Worm (Caenorhabditis elegans) whole organism, L4 larva: ENCODE data around the gene str-138.

Experiments used
- D1046.2 ChIP-seq: fragments of 200-800 bp; sonication (Bioruptor generic); IDR thresholded peaks from 2 replicates; pipeline ENCODE4 v1.3.6; 2022; ENCODE audit warnings: missing genetic modification characterization, missing compliant biosample characterization
- F26F4.8 ChIP-seq: fragments of 200-800 bp; sonication (Bioruptor generic); conservative IDR thresholded peaks from 2 replicates; pipeline ENCODE4 v1.3.6; 2022; ENCODE audit warnings: missing genetic modification characterization, missing compliant biosample characterization
- F37D6.2 ChIP-seq: sonication (generic microtip); optimal IDR thresholded peaks from 2 replicates; lab custom pipeline; 2016; ENCODE audit warnings: mild to moderate bottlenecking, missing genetic modification characterization, missing compliant biosample characterization
- R02D3.7 ChIP-seq: fragments of 150-350 bp; sonication (generic microtip); optimal IDR thresholded peaks from 3 replicates; lab custom pipeline; 2014; ENCODE audit warnings: missing biosample characterization, missing genetic modification characterization
- T20F7.1 ChIP-seq: fragments of 200-800 bp; sonication (Bioruptor generic); optimal IDR thresholded peaks from 2 replicates; lab custom pipeline; 2018; ENCODE audit warnings: mild to moderate bottlenecking, missing genetic modification characterization, missing compliant biosample characterization
- Y105C5A.15 ChIP-seq: fragments of 200-800 bp; sonication (Bioruptor generic); IDR thresholded peaks from 2 replicates; pipeline ENCODE4 v1.3.6; 2022; ENCODE audit warnings: missing genetic modification characterization, missing compliant biosample characterization
- Y75B8A.6 ChIP-seq: fragments of 200-800 bp; sonication (Bioruptor generic); IDR thresholded peaks from 2 replicates; pipeline ENCODE4 v1.3.6; 2022; ENCODE audit warnings: missing genetic modification reagents, missing genetic modification characterization, missing compliant biosample characterization
- ceh-28 ChIP-seq: fragments of 150-350 bp; optimal IDR thresholded peaks from 2 replicates; lab custom pipeline; 2014; ENCODE audit warnings: missing biosample characterization, missing genetic modification reagents, missing genetic modification characterization
- ceh-32 ChIP-seq: sonication (generic microtip); optimal IDR thresholded peaks from 2 replicates; lab custom pipeline; 2016; ENCODE audit warnings: mild to moderate bottlenecking, missing genetic modification characterization, missing compliant biosample characterization; ENCODE audit not compliant: poor library complexity
- ceh-62 ChIP-seq: sonication (generic microtip); optimal IDR thresholded peaks from 2 replicates; lab custom pipeline; 2017; ENCODE audit warnings: missing biosample characterization, missing genetic modification characterization
- ceh-82 ChIP-seq: sonication (generic microtip); optimal IDR thresholded peaks from 2 replicates; lab custom pipeline; 2017; ENCODE audit warnings: missing biosample characterization, missing genetic modification characterization
- daf-12 ChIP-seq: fragments of 150-350 bp; optimal IDR thresholded peaks from 2 replicates; lab custom pipeline; 2014; ENCODE audit warnings: missing biosample characterization, missing genetic modification reagents, missing genetic modification characterization
- daf-19 ChIP-seq: fragments of 200-800 bp; sonication (Bioruptor generic); conservative IDR thresholded peaks from 2 replicates; pipeline ENCODE4 v1.3.6; 2022; ENCODE audit warnings: missing genetic modification characterization, missing compliant biosample characterization
- daf-8 ChIP-seq: fragments of 200-800 bp; sonication (Bioruptor generic); IDR thresholded peaks from 2 replicates; pipeline ENCODE4 v1.3.6; 2022; ENCODE audit warnings: missing genetic modification characterization, missing compliant biosample characterization
- dmd-9 ChIP-seq: fragments of 200-800 bp; sonication (Bioruptor generic); IDR thresholded peaks from 2 replicates; pipeline ENCODE4 v1.3.6; 2022; ENCODE audit warnings: missing genetic modification reagents, missing genetic modification characterization, missing compliant biosample characterization
- fos-1 ChIP-seq: fragments of 150-350 bp; optimal IDR thresholded peaks from 2 replicates; lab custom pipeline; 2014; ENCODE audit warnings: missing biosample characterization, missing genetic modification characterization
- hif-1 ChIP-seq, 2 experiments: sonication (generic microtip); optimal IDR thresholded peaks; 2 replicates each; lab custom pipeline; 2016 to 2017; ENCODE audit warnings: missing compliant biosample characterization in 2 of 2, missing genetic modification characterization in 2 of 2, missing genetic modification reagents in 2 of 2, missing genotype in 2 of 2, mild to moderate bottlenecking in 1 of 2
- hmg-1.1 ChIP-seq: fragments of 200-800 bp; sonication (Bioruptor generic); IDR thresholded peaks from 2 replicates; pipeline ENCODE4 v1.3.6; 2022; ENCODE audit warnings: missing genetic modification reagents, missing genetic modification characterization, missing compliant biosample characterization
- lin-13 ChIP-seq: fragments of 150-350 bp; optimal IDR thresholded peaks from 2 replicates; lab custom pipeline; 2014; ENCODE audit warnings: missing biosample characterization, missing genetic modification reagents, missing genetic modification characterization
- lsy-2 ChIP-seq, 2 experiments: fragments of 150-350 bp in 1 of 2; sonication (generic microtip) in 1 of 2; optimal IDR thresholded peaks; 2 replicates each; lab custom pipeline; 2014 to 2017; ENCODE audit warnings: missing biosample characterization in 2 of 2, missing genetic modification characterization in 2 of 2
- madf-5 ChIP-seq, 2 experiments: fragments of 200-800 bp; sonication (Bioruptor generic); IDR thresholded peaks; 2 replicates each; pipeline ENCODE4 v1.3.6; 2022; ENCODE audit warnings: missing compliant biosample characterization in 2 of 2, missing genetic modification characterization in 2 of 2
- mes-2 ChIP-seq: sonication (generic microtip); optimal IDR thresholded peaks from 2 replicates; lab custom pipeline; 2016; ENCODE audit warnings: missing genotype, mild to moderate bottlenecking, missing genetic modification characterization, missing compliant biosample characterization; ENCODE audit not compliant: poor library complexity, severe bottlenecking
- mxl-2 ChIP-seq: fragments of 200-800 bp; sonication (Bioruptor generic); conservative IDR thresholded peaks from 2 replicates; pipeline ENCODE4 v1.3.6; 2022; ENCODE audit warnings: missing genetic modification reagents, missing genetic modification characterization, missing compliant biosample characterization
- nhr-48 ChIP-seq: sonication (generic microtip); optimal IDR thresholded peaks from 2 replicates; lab custom pipeline; 2016; ENCODE audit warnings: mild to moderate bottlenecking, missing genetic modification characterization, missing compliant biosample characterization
- pqm-1 ChIP-seq: sonication (generic microtip); optimal IDR thresholded peaks from 2 replicates; lab custom pipeline; 2017; ENCODE audit warnings: missing biosample characterization, missing genetic modification characterization
- set-16 ChIP-seq: fragments of 200-800 bp; sonication (Bioruptor generic); IDR thresholded peaks from 2 replicates; pipeline ENCODE4 v1.3.6; 2022; ENCODE audit warnings: missing genetic modification reagents, missing genetic modification characterization, missing compliant biosample characterization
- snpc-1.2 ChIP-seq: fragments of 200-800 bp; sonication (Bioruptor generic); IDR thresholded peaks from 2 replicates; pipeline ENCODE4 v1.3.6; 2022; ENCODE audit warnings: missing genetic modification reagents, missing genetic modification characterization, missing compliant biosample characterization
- snpc-4 ChIP-seq: fragments of 150-350 bp; optimal IDR thresholded peaks from 2 replicates; lab custom pipeline; 2014; ENCODE audit warnings: missing biosample characterization, missing genetic modification characterization
- spr-3 ChIP-seq: fragments of 200-800 bp; sonication (Bioruptor generic); optimal IDR thresholded peaks from 2 replicates; lab custom pipeline; 2018; ENCODE audit warnings: mild to moderate bottlenecking, missing genetic modification characterization, missing compliant biosample characterization
- tag-97 ChIP-seq: fragments of 200-800 bp; sonication (Bioruptor generic); IDR thresholded peaks from 2 replicates; pipeline ENCODE4 v1.3.6; 2022; ENCODE audit warnings: missing genetic modification characterization, missing compliant biosample characterization
- unc-62 ChIP-seq, 3 experiments: fragments of 150-350 bp in 1 of 3; sonication (generic microtip); optimal IDR thresholded peaks in 2 of 3; peaks in 1 of 3; 1 replicate in 1 of 3; 2 replicates in 2 of 3; lab custom pipeline; 2014 to 2017; ENCODE audit warnings: missing biosample characterization in 3 of 3, missing genetic modification characterization in 3 of 3, missing genetic modification reagents in 3 of 3, missing genotype in 1 of 3
- zfp-3 ChIP-seq: fragments of 200-800 bp; sonication (Bioruptor generic); conservative IDR thresholded peaks from 2 replicates; pipeline ENCODE4 v1.3.6; 2022; ENCODE audit warnings: missing genetic modification reagents, missing genetic modification characterization, missing compliant biosample characterization
- zip-2 ChIP-seq: fragments of 150-350 bp; optimal IDR thresholded peaks from 2 replicates; lab custom pipeline; 2014; ENCODE audit warnings: missing biosample characterization, missing genetic modification characterization
- ztf-11 ChIP-seq: fragments of 150-350 bp; optimal IDR thresholded peaks from 2 replicates; lab custom pipeline; 2014; ENCODE audit warnings: missing biosample characterization, missing genetic modification characterization

Gene str-138

ce11 chrV:8057771-8058170, 688 bp upstream of the str-138 start:
- 0 out of 2 replicates have a peak, but pooled peaks have one; percentile 24 for TF ChIP-seq snpc-1.2 (GFP tag; lab: Robert Waterston, UW)
- TF ChIP-seq, all 104 proteins: peak for 1; not testable (repeated sequence) for 103

- TF ChIP-seq D1046.2 (GFP tag; lab: Robert Waterston, UW) (no peak), daf-8 (GFP tag; lab: Robert Waterston, UW) (no peak), hif-1 (tag; optimal IDR thresholded peaks at IDR 0.05; lab: Kevin White, UChicago) (no peak), pqm-1 (no peak), spr-3 (no peak), fos-1 (tag; lab: Kevin White, UChicago) (no peak)
Observed at ce11 chrV:8062074-8062473, 3.6 kb downstream of the str-138 start, which contains the start of gene str-139. Gene str-139 (minus strand): TSS chrV:8062174.

DNA sequence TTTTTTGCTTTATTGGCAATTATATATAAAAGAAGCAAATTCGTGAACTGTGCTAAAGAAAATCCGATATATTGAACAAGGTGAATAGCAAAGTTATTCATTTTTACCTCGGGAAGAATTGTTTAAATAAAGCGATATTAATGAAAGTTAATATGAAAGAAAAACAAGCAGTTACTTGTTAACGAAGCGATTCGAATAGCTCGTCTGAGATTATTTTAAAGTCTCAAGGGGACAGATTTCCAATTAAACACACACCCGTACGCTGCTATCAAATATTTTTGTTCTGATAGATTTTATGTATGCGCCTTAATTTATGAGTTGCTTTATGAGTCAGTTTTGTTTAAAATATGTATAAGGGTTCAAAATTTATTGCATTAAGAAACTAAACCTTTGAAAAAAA, 9.3 kb downstream of the str-138 start, which contains the start of gene str-140:
str-140 (minus strand) TSS at position 101 of the 400 bp plus-strand sequence.
- no peak for TF ChIP-seq nhr-48 (tag; lab: Kevin White, UChicago)
- TF ChIP-seq daf-19 (GFP tag; lab: Robert Waterston, UW) = no peak
- TF ChIP-seq T20F7.1 = no peak
- no peak for TF ChIP-seq F26F4.8
- no peak for TF ChIP-seq Y105C5A.15 (GFP tag; lab: Robert Waterston, UW)
- TF ChIP-seq snpc-4 (tag; lab: Kevin White, UChicago) = no peak
- no peak for TF ChIP-seq fos-1 (tag; lab: Kevin White, UChicago)
- TF ChIP-seq zip-2 (tag; lab: Kevin White, UChicago) = no peak
- TF ChIP-seq F37D6.2 = no peak
- no peak for TF ChIP-seq ceh-28
- TF ChIP-seq dmd-9 (GFP tag; lab: Robert Waterston, UW) = no peak
- TF ChIP-seq Y75B8A.6 (GFP tag; lab: Robert Waterston, UW) = no peak

DNA sequence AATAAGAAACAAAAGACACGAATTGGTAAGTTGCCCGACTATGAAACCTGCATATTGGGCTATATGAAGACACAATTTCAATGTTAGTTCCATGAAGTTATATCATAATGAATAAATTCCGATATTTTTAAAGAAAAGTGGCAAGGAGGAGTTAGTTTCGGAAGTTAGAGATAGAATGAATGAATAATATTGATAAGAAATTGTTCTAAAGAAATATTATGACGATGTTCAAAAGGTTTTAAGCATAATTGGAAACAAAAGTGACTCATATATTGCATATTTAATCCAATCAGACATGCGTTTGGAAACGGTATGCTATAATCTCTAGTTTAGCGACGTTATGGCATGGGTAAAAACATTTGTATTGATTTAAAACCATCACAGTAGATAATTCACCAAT, 11.2 kb downstream of the str-138 start, which contains the start of gene str-143:
str-143 (minus strand) TSS at position 101 of the 400 bp plus-strand sequence.
- TF ChIP-seq R02D3.7 (tag; lab: Kevin White, UChicago) = no peak
- no peak for TF ChIP-seq daf-12 (tag; lab: Kevin White, UChicago)
- no peak for TF ChIP-seq ceh-28
- no peak for TF ChIP-seq mes-2 (tag; lab: Kevin White, UChicago)
- peak in 1 of 2 experiments; percentile 17 for TF ChIP-seq unc-62 (GFP tag; optimal IDR thresholded peaks at IDR 0.05 in 1 of 2; lab: Kevin White, UChicago)
- TF ChIP-seq unc-62 (tag; optimal IDR thresholded peaks at IDR 0.05; lab: Kevin White, UChicago) = no peak

DNA sequence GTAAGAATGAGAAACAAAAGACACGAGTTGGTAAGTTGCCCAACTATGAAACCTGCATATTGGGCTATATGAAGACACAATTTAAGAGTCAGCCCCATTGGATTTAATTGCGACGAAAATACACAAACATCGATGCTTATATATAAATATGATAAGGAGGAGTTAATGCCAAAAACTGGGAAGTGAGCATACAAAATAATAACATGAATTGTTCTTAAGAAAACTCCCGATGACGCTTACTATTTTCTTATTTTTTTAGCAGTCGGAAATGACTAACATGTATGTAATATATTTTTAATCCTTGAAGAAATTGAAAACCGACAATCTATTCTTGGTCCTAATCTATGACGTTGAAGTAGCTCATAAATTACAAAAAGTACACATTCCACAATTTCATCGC, 13.6 kb downstream of the str-138 start, which contains the start of gene str-144:
str-144 (minus strand) TSS at position 101 of the 400 bp plus-strand sequence.
- TF ChIP-seq ceh-32 (tag; lab: Kevin White, UChicago) = no peak
- TF ChIP-seq ztf-11 (tag; lab: Kevin White, UChicago) = no peak
- TF ChIP-seq F26F4.8 = no peak
- TF ChIP-seq zfp-3 = no peak
- TF ChIP-seq ceh-82 (tag; lab: Kevin White, UChicago) = no peak
- no peak for TF ChIP-seq mxl-2 (GFP tag; lab: Robert Waterston, UW)
- no peak for TF ChIP-seq zip-2 (tag; lab: Kevin White, UChicago)
- TF ChIP-seq tag-97 (GFP tag; lab: Robert Waterston, UW) = no peak
- no peak for TF ChIP-seq ceh-62
- no peak for TF ChIP-seq lin-13
- no peak for TF ChIP-seq set-16 (GFP tag; lab: Robert Waterston, UW)
- no peak for TF ChIP-seq fos-1 (tag; lab: Kevin White, UChicago)
- no peak for TF ChIP-seq hmg-1.1 (GFP tag; lab: Robert Waterston, UW)
- no peak for TF ChIP-seq madf-5 (GFP tag; IDR thresholded peaks at IDR 0.05; lab: Robert Waterston, UW)
- TF ChIP-seq lsy-2 (tag; optimal IDR thresholded peaks at IDR 0.05; lab: Kevin White, UChicago) = no peak
